Fruit fly (Drosophila melanogaster): Measurements from ENCODE around the gene CG33494.

Gene CG33494

DNA sequence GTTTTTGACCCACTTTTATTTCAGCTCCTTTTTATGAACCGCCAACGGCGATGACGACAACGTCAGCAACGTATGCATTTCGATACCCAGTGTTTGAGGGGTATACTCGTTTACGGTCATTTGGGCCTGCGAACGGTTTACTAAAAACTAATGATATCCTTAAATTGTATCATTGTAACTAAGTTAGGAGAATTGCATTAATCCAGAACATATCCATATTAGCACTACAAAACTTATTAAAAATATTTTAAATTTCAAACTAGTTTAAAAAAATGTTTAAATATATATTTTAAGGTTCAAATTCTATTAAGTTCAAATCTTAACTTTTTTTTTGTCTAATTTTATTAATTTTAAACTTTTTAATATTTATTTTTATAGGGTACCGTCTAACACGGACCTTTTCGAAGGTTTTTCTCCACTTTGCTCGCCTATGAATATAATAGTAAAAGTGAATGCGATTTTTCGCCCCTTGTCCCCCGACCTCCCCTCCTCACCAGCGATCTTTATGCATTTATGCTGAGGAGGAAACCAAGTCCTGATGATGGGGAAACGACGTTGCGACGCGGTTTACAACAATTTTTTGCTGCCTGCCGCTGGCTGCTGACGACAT lies 35.7 kb downstream of the CG33494 start:
- TF ChIP-seq noc (tag; optimal IDR thresholded peaks at IDR 0.05), result no peak

DNA sequence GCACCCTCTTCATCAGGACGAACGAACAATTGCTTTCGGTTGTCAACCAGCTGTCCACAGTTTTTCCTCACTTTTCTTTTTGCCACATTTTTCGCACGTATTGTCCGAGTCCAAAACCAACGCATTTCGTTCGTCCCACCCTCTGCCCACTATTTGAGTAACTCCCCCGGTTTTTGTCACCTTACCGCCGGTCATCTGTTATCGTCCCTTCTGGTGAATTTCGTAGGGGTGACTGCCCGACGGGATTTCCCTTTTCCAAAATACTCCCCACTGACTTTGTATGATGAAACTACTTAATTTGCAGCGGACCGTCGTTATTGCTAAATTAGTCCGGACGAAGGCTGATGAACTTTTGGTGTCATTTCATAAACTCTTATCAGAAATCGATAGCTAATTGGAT lies 37.9 kb downstream of the CG33494 start:
- TF ChIP-seq noc (tag; optimal IDR thresholded peaks at IDR 0.05), result no peak

DNA sequence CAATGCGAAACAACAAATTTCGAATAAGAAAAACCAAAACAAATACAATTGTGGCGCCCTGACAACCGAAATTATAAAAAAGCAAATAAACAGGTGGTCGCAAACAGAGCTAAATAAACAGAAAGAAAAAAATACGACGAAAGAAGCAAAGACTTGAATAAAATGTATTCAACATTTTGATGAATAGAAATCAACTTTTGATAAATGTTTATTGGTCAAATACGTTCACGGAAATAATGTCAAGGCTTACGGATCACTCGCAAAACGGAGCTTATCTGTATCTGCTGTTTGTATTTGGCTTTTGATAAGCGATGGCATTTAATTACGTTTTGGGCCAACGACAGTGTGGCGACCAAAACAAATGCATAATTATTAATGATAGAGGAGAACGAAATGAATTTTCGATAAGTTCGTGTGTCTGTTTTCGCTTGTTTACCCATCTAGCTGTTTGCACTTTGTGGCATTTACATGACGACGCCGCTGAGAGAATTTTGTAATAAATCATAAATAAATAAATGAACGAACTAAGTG lies 41.7 kb downstream of the CG33494 start:
- peak; percentile 60 for TF ChIP-seq noc (tag; optimal IDR thresholded peaks at IDR 0.05)

DNA sequence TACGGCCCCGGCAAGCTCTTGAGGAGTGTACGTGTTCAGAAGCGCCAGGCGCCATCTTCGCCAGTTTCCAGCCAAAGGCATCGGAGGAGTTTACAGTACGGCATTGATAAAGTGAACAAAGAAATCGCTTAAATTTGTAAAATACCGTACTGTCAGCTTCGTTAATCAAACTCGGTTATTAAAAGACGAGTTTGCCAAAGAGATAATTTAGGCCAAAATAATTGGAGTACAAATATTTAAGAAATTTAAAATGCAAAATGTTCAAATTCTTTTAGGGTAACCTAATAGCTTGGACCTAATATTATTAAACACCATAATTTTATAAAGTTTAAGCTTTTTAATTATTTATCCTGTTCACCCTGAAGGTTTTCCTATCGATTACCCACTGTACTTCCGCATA lies 43.1 kb downstream of the CG33494 start:
- no peak for TF ChIP-seq noc (tag; optimal IDR thresholded peaks at IDR 0.05)

DNA sequence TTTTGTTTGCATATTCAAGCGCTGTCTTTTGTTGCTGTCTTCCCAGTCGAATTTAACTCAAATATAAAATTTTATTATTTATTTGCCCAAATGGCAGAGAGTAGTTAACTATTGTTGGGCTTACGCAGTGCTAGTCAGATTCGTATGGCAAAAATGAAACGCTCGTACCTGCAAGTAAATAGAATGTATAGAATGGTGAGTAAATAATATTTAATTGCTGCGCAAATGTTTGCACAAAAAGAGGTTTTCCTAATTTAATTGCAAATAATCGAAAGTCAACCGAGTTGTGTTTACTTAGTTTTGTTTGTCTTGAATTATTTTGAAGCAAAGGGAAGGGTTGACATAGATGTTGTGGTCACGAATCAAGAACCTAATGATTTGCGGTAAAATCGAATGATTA lies 46.2 kb downstream of the CG33494 start:
- peak; percentile 64 for TF ChIP-seq noc (tag; optimal IDR thresholded peaks at IDR 0.05)

DNA sequence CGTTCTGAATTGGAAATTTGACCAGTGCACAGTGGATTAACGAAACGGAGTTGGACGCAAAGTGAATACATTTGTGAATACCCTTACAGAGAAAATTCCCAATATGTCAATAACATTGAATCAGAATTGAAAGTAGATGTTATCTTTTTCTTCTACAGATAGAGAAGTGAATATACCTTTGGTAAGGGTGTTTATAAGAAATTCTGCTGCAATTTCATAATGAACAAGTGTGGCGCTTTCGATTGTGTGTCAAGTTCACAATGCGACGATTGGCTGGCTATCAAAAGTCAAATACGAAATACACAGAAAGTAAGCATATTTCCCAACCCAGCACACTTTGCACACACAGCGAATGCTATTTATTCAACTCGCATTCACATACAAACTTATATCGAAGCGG lies 46.6 kb downstream of the CG33494 start:
- TF ChIP-seq noc (tag; optimal IDR thresholded peaks at IDR 0.05), result no peak

DNA sequence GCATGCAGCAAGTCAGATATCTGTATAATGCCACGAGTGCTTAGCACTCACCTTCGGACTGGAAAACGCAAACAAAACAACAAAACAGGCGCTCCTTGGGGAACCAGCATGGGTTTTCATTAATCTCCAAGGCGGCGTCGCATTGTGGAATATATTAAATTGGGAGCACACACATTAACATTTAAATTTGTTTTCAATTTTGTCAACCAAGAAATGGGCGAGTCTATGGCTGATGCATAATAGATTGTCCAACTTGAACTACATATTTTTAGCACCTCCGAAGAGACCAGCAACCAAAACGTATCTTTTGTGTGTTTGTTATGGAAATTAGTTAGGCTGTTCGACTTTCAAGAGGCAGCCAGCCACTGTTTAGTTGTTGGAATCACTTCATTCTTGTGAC lies 47.5 kb downstream of the CG33494 start:
- no peak for TF ChIP-seq noc (tag; optimal IDR thresholded peaks at IDR 0.05)

DNA sequence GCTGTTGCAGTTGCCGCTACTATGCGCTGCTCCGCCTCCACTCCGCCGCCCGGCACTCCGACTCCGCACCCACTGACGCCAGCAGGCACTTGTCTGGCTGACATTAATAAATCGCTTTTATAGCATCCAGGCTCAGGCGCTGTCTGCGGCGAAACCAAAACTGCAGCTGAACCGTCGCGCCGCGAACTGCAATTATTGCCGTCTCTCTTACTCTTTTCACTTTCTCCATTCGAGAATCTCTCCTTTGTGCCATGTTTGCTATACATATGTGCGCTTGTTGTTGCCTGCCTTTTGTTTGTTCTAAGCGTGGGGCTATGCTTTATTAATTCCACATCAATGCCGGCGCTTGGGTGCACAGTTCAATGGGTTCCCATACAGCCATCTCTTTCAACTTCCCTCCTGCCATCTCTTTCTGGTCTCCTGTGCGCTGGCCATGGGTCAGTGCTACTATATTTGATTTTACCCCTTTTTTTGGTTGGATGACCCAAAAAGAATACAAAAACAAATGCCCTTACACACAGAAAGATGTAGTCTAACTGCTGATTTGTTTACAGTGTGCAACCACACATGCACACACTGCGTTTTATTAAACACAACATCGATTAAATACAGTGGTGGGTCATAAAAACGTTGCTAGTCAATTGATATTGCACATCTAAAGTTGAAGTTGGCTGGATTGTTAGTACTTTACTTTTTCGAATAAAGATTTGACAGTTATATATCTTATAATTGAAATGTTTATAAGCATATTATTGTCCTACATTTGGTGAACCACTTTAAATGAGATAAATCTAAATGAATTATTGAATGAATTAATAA lies 48.3 kb downstream of the CG33494 start:
- TF ChIP-seq noc (tag; optimal IDR thresholded peaks at IDR 0.05), result no peak

DNA sequence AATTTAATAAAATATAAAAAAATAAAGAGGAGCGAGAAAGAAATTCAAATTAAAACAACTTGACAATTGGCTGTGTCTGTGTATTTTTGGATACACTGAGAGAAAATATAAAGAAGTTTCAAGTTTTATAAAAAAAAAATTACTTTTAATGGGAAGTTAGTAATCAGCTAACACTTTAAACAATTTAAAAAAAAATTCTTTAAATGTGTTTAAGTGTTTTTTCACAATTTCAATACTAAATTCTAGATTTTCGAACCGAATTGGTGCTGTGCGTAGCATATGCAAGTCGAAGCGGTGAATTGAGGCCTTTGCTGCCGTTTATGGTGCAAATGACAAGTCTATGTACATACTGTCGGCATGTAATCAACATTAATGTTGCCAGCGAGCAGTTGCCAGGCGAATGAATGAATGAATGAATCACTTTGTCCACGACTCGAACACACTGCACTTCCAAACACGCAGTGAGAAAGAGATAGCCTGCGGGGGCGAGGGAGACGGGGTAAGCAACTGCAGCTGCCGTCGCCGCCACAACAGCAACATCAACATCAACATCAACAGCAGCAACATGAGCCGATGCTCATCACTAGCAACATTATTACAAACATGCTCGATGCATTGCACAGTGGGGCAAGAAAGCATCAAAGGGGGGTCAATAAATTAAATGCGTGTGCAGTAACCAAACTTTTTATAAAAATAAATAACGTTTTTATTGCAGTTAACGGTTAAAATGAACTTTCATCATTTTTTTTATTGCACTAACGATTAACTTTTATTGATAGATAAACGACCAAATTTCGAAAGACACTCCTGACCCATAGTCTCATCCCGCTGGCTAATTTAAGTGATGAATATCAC lies 49.2 kb downstream of the CG33494 start:
- no peak for TF ChIP-seq noc (tag; optimal IDR thresholded peaks at IDR 0.05)

Measured in whole organism, larva.